Fruit fly (Drosophila melanogaster) whole organism, adult: ENCODE results near the gene lbl.

Source experiments
- CG12768 ChIP-seq: fragments of 200-800 bp; sonication (Bioruptor generic); optimal IDR thresholded peaks from 2 replicates; lab custom pipeline; 2017; ENCODE audit warnings: missing biosample characterization, missing genetic modification characterization, mild to moderate bottlenecking, moderate library complexity, missing genetic modification reagents
- bab1 ChIP-seq: fragments of 200-800 bp; sonication (Bioruptor generic); optimal IDR thresholded peaks from 3 replicates; lab custom pipeline; 2019; ENCODE audit warnings: missing biosample characterization, mild to moderate bottlenecking, missing genetic modification characterization, moderate library complexity
- cnc ChIP-seq, 2 experiments: fragments of >200 bp; optimal IDR thresholded peaks; 2 replicates each; lab custom pipeline; 2017

- TF ChIP-seq cnc (optimal IDR thresholded peaks at IDR 0.05; lab: Kevin White, UChicago) (no peak), CG12768 (GFP tag; lab: Kevin White, UChicago) (no peak), bab1 (GFP tag; lab: Kevin White, UChicago) (no peak)
Observed at dm6 chr3R:21379927-21380326, 54.0 kb downstream of the lbl start.
